Worm (Caenorhabditis elegans) whole organism, L4/young adult: Measurements from ENCODE around the gene Y47D7A.13.
"Not testable (repeated sequence)": the region's sequence is repeated elsewhere in the genome, so short reads cannot be mapped to it uniquely, and the experiment has no call there.

ENCODE experiments used
- W03F9.2 ChIP-seq: fragments of 150-350 bp; optimal IDR thresholded peaks from 2 replicates; lab custom pipeline; 2014; ENCODE audit warnings: missing biosample characterization, missing genetic modification characterization
- dao-5 ChIP-seq: sonication (generic microtip); optimal IDR thresholded peaks from 2 replicates; lab custom pipeline; 2016; ENCODE audit warnings: missing genotype, missing genetic modification characterization, moderate library complexity, missing compliant biosample characterization
- him-1 ChIP-seq: sonication (generic microtip); optimal IDR thresholded peaks from 2 replicates; lab custom pipeline; 2016; ENCODE audit warnings: missing genotype, missing genetic modification reagents, missing genetic modification characterization, missing compliant biosample characterization

Gene Y47D7A.13

ce11 chrV:4435411-4435981, at the start of gene Y47D7A.13:
Y47D7A.13 (minus strand) TSS chrV:4435927.
- TF ChIP-seq W03F9.2 (tag; lab: Kevin White, UChicago), result no peak
- TF ChIP-seq dao-5 (tag; lab: Kevin White, UChicago), result no peak
- TF ChIP-seq him-1, result no peak

ce11 chrV:4483049-4483507, 47.4 kb upstream of the Y47D7A.13 start, which contains the start of gene exc-15:
exc-15 (plus strand) TSS chrV:4483459.
- no peak for TF ChIP-seq dao-5 (tag; lab: Kevin White, UChicago)
- TF ChIP-seq him-1, result no peak
- TF ChIP-seq W03F9.2 (tag; lab: Kevin White, UChicago), result no peak

ce11 chrV:4481823-4482222, 46.1 kb upstream of the Y47D7A.13 start:
- TF ChIP-seq him-1, result no peak
- no peak for TF ChIP-seq dao-5 (tag; lab: Kevin White, UChicago)
- TF ChIP-seq W03F9.2 (tag; lab: Kevin White, UChicago), result no peak

ce11 chrV:4474543-4474942, 38.8 kb upstream of the Y47D7A.13 start, which contains the start of gene str-35:
str-35 (plus strand) TSS chrV:4474843.
- not testable (repeated sequence) for TF ChIP-seq W03F9.2 (tag; lab: Kevin White, UChicago); him-1; dao-5 (tag; lab: Kevin White, UChicago)

ce11 chrV:4471065-4471464, 35.3 kb upstream of the Y47D7A.13 start, which contains the start of gene T08H10.3:
T08H10.3 (plus strand) TSS chrV:4471365.
- TF ChIP-seq dao-5 (tag; lab: Kevin White, UChicago), result no peak
- no peak for TF ChIP-seq W03F9.2 (tag; lab: Kevin White, UChicago)
- no peak for TF ChIP-seq him-1

- no peak for TF ChIP-seq W03F9.2 (tag; lab: Kevin White, UChicago)
- no peak for TF ChIP-seq dao-5 (tag; lab: Kevin White, UChicago)
- TF ChIP-seq him-1, result no peak
These were observed 18.9 kb upstream of the Y47D7A.13 start, which contains the start of gene gnrr-5 for ce11 chrV:4454634-4455033. gnrr-5 (minus strand) TSS chrV:4454734.

- TF ChIP-seq W03F9.2 (tag; lab: Kevin White, UChicago) (peak; percentile 49), dao-5 (tag; lab: Kevin White, UChicago) (no peak), him-1 (peak; percentile 33)
These were observed 14.9 kb upstream of the Y47D7A.13 start, which contains the start of gene rft-2 for ce11 chrV:4450523-4451089. rft-2 (minus strand) TSS chrV:4450563.

- TF ChIP-seq dao-5 (tag; lab: Kevin White, UChicago), result no peak
- TF ChIP-seq him-1, result no peak
- TF ChIP-seq W03F9.2 (tag; lab: Kevin White, UChicago), result no peak
These were observed 11.9 kb upstream of the Y47D7A.13 start for ce11 chrV:4447637-4448036.

- TF ChIP-seq W03F9.2 (tag; lab: Kevin White, UChicago) (no peak), him-1 (no peak), dao-5 (tag; lab: Kevin White, UChicago) (no peak)
These were observed 7.1 kb upstream of the Y47D7A.13 start, which contains the start of gene rft-1 for ce11 chrV:4442749-4443381. rft-1 (minus strand) TSS chrV:4443223.

- no peak for TF ChIP-seq W03F9.2 (tag; lab: Kevin White, UChicago)
- TF ChIP-seq dao-5 (tag; lab: Kevin White, UChicago), result no peak
- TF ChIP-seq him-1, result no peak
These were observed 1.5 kb upstream of the Y47D7A.13 start for ce11 chrV:4437215-4437614.

- no peak for TF ChIP-seq dao-5 (tag; lab: Kevin White, UChicago)
- no peak for TF ChIP-seq him-1
- no peak for TF ChIP-seq W03F9.2 (tag; lab: Kevin White, UChicago)
These were observed 2.9 kb downstream of the Y47D7A.13 start, which contains the start of gene Y47D7A.15 for ce11 chrV:4432783-4433237. Y47D7A.15 (minus strand) TSS chrV:4433187.

- no peak for TF ChIP-seq him-1
- no peak for TF ChIP-seq dao-5 (tag; lab: Kevin White, UChicago)
- no peak for TF ChIP-seq W03F9.2 (tag; lab: Kevin White, UChicago)
These were observed 6.2 kb downstream of the Y47D7A.13 start, which contains the start of gene Y47D7A.12 for ce11 chrV:4429576-4429975. Y47D7A.12 (minus strand) TSS chrV:4429676.

ce11 chrV:4428202-4428601, 7.5 kb downstream of the Y47D7A.13 start, which contains the start of gene Y47D7A.11:
Y47D7A.11 (minus strand) TSS chrV:4428302.
- TF ChIP-seq W03F9.2 (tag; lab: Kevin White, UChicago) (no peak), dao-5 (tag; lab: Kevin White, UChicago) (no peak), him-1 (no peak)
